Fruit fly (Drosophila melanogaster): ENCODE measurements around the gene beta-Spec.
A peak's percentile ranks its signal among the peaks of the same experiment; 100 is the strongest.

beta-Spec gene

dm6 chrX:17696637-17697036, 39.5 kb downstream of the beta-Spec start (continued):
- TF ChIP-seq CG1621 (tag; optimal IDR thresholded peaks at IDR 0.05) (no peak), eg (GFP tag; IDR thresholded peaks at IDR 0.05) (peak; percentile 48; the same call in 1 of the 3 replicates), CG16779 (tag; optimal IDR thresholded peaks at IDR 0.05) (no peak), Hr39 (GFP tag; optimal IDR thresholded peaks at IDR 0.05) (peak; percentile 27), acj6 (GFP tag; optimal IDR thresholded peaks at IDR 0.05) (no peak), CG4318 (GFP tag; optimal IDR thresholded peaks at IDR 0.05) (no peak), Blimp-1 (GFP tag; optimal IDR thresholded peaks at IDR 0.05) (no peak), Sox102F (GFP tag; optimal IDR thresholded peaks at IDR 0.05) (no peak), CG34406 (GFP tag; optimal IDR thresholded peaks at IDR 0.05) (peak; percentile 18), CG7368 (GFP tag; optimal IDR thresholded peaks at IDR 0.05) (no peak), Sox15 (GFP tag; optimal IDR thresholded peaks at IDR 0.05) (no peak), Hr4 (GFP tag; optimal IDR thresholded peaks at IDR 0.05) (peak; percentile 15), pdm3 (GFP tag; optimal IDR thresholded peaks at IDR 0.05) (peak; percentile 1), achi (GFP tag; optimal IDR thresholded peaks at IDR 0.05) (no peak), Eip78C (GFP tag) (peak; percentile 77), ss (GFP tag; optimal IDR thresholded peaks at IDR 0.05) (no peak), net (GFP tag; optimal IDR thresholded peaks at IDR 0.05) (peak; percentile 9)

dm6 chrX:17697266-17697665, 40.1 kb downstream of the beta-Spec start:
- TF ChIP-seq Sox102F (GFP tag; optimal IDR thresholded peaks at IDR 0.05) (no peak), svp (GFP tag) (peak; percentile 50), CG6163 (GFP tag; IDR thresholded peaks at IDR 0.05) (0 out of 3 replicates have a peak, but pooled peaks have one; percentile 24), Eip78C (GFP tag) (peak; percentile 66), fd85E (GFP tag; optimal IDR thresholded peaks at IDR 0.05) (no peak), ss (GFP tag; optimal IDR thresholded peaks at IDR 0.05) (peak in 1 of 2 experiments; percentile 14), CG10669 (GFP tag; optimal IDR thresholded peaks at IDR 0.05) (peak; percentile 14), Hr39 (GFP tag; optimal IDR thresholded peaks at IDR 0.05) (no peak), CG31627 (GFP tag; optimal IDR thresholded peaks at IDR 0.05) (peak; percentile 16)

- TF ChIP-seq salr (GFP tag; optimal IDR thresholded peaks at IDR 0.05) (no peak), CG31627 (GFP tag; optimal IDR thresholded peaks at IDR 0.05) (no peak), esn (GFP tag; optimal IDR thresholded peaks at IDR 0.05) (no peak), svp (GFP tag) (peak; percentile 47), fkh (GFP tag; optimal IDR thresholded peaks at IDR 0.05) (peak; percentile 24), fd59A (GFP tag; optimal IDR thresholded peaks at IDR 0.05) (no peak), Gug (GFP tag; IDR thresholded peaks at IDR 0.05) (no peak), CG6792 (GFP tag; optimal IDR thresholded peaks at IDR 0.05) (no peak), CG10631 (GFP tag; optimal IDR thresholded peaks at IDR 0.05) (no peak)
Observed at dm6 chrX:17697703-17698145, 40.6 kb downstream of the beta-Spec start.

- no peak for TF ChIP-seq Hr4 (GFP tag; optimal IDR thresholded peaks at IDR 0.05)
Observed at dm6 chrX:17698436-17698835, 41.3 kb downstream of the beta-Spec start, which contains the start of gene chas. Gene chas, minus strand, starts transcription at chrX:17698730.

dm6 chrX:17698864-17699504, 41.8 kb downstream of the beta-Spec start:
- TF ChIP-seq CG1621 (tag; optimal IDR thresholded peaks at IDR 0.05) (peak; percentile 64), CG16779 (tag; optimal IDR thresholded peaks at IDR 0.05) (peak; percentile 86), OdsH (GFP tag; optimal IDR thresholded peaks at IDR 0.05) (peak; percentile 87), Lpt (GFP tag; optimal IDR thresholded peaks at IDR 0.05) (peak; percentile 71), CG6276 (GFP tag; optimal IDR thresholded peaks at IDR 0.05) (peak; percentile 92), CG11902 (GFP tag; optimal IDR thresholded peaks at IDR 0.05) (peak; percentile 75), CG34406 (GFP tag; optimal IDR thresholded peaks at IDR 0.05) (peak; percentile 86), svp (GFP tag) (peak; percentile 97), Sox14 (GFP tag; optimal IDR thresholded peaks at IDR 0.05) (peak; percentile 91), CG4318 (GFP tag; optimal IDR thresholded peaks at IDR 0.05) (peak; percentile 84), net (GFP tag; optimal IDR thresholded peaks at IDR 0.05) (peak; percentile 90), CG6854 (GFP tag; optimal IDR thresholded peaks at IDR 0.05) (peak; percentile 57), Met (GFP tag; optimal IDR thresholded peaks at IDR 0.05) (peak; percentile 93), dac (GFP tag; optimal IDR thresholded peaks at IDR 0.05) (peak; percentile 80), CG3919 (GFP tag; optimal IDR thresholded peaks at IDR 0.05) (peak; percentile 85), Blimp-1 (GFP tag; optimal IDR thresholded peaks at IDR 0.05) (peak; percentile 80), Gug (GFP tag; IDR thresholded peaks at IDR 0.05) (peak; percentile 56), cyc (GFP tag; optimal IDR thresholded peaks at IDR 0.05) (peak; percentile 85), CG8119 (GFP tag; IDR thresholded peaks at IDR 0.05) (peak; percentile 89), spab (GFP tag; optimal IDR thresholded peaks at IDR 0.05) (peak; percentile 87), CG6792 (GFP tag; optimal IDR thresholded peaks at IDR 0.05) (peak; percentile 88), CG9139 (GFP tag; optimal IDR thresholded peaks at IDR 0.05) (peak; percentile 84)
